4 fruit fly cellular contexts compared by ENCODE assay signal in genomic region chr3L:17804511-17804910, dm6.
TF ChIP-seq lines count a peak whose summit lies in the region.

ais (minus strand) TSS chr3L:17804715.

- no peak for TF ChIP-seq CTCF in whole organism, embryonic (GFP tag; optimal IDR thresholded peaks at IDR 0.05; lab: Kevin White, UChicago)

TF ChIP-seq in whole organism, adult, 20 proteins besides CTCF, POLR2A, EP300 and RAD21:
- TF ChIP-seq CG7045 (GFP tag; optimal IDR thresholded peaks at IDR 0.05; lab: Kevin White, UChicago), result no peak
- no peak for TF ChIP-seq Crg-1 (GFP tag; optimal IDR thresholded peaks at IDR 0.05; lab: Kevin White, UChicago)
- TF ChIP-seq pad (GFP tag; optimal IDR thresholded peaks at IDR 0.05; lab: Kevin White, UChicago), result no peak
- no peak for TF ChIP-seq kay (GFP tag; lab: Kevin White, UChicago; ENCODE audit: borderline replicate concordance)
- TF ChIP-seq bab1 (GFP tag; optimal IDR thresholded peaks at IDR 0.05; lab: Kevin White, UChicago), result no peak
- no peak for TF ChIP-seq cic (GFP tag; optimal IDR thresholded peaks at IDR 0.05; lab: Kevin White, UChicago)
- peak; percentile 20 for TF ChIP-seq CG11617 (GFP tag; optimal IDR thresholded peaks at IDR 0.05; lab: Kevin White, UChicago)
- no peak for TF ChIP-seq Hr96 (GFP tag; optimal IDR thresholded peaks at IDR 0.05; lab: Kevin White, UChicago)
- no peak for TF ChIP-seq CG14711 (tag; optimal IDR thresholded peaks at IDR 0.05; lab: Kevin White, UChicago)
- no peak for TF ChIP-seq Clk (GFP tag; optimal IDR thresholded peaks at IDR 0.05; lab: Kevin White, UChicago)
- no peak for TF ChIP-seq ovo (GFP tag; optimal IDR thresholded peaks at IDR 0.05; lab: Kevin White, UChicago)
- TF ChIP-seq CG5204 (GFP tag; optimal IDR thresholded peaks at IDR 0.05; lab: Kevin White, UChicago), result peak; percentile 32
- TF ChIP-seq toe (GFP tag; optimal IDR thresholded peaks at IDR 0.05; lab: Kevin White, UChicago), result peak; percentile 40
- TF ChIP-seq CG33017 (tag; optimal IDR thresholded peaks at IDR 0.05; lab: Kevin White, UChicago), result no peak
- peak; percentile 98 for TF ChIP-seq Mnt (GFP tag; optimal IDR thresholded peaks at IDR 0.05; lab: Kevin White, UChicago)
- peak; percentile 55 for TF ChIP-seq CG7101 (tag; optimal IDR thresholded peaks at IDR 0.05; lab: Kevin White, UChicago)
- TF ChIP-seq tj (GFP tag; optimal IDR thresholded peaks at IDR 0.05; lab: Kevin White, UChicago), result no peak
- TF ChIP-seq CG12768 (GFP tag; optimal IDR thresholded peaks at IDR 0.05; lab: Kevin White, UChicago), result no peak
- no peak for TF ChIP-seq CG1620 (GFP tag; optimal IDR thresholded peaks at IDR 0.05; lab: Kevin White, UChicago)

TF ChIP-seq in whole organism, embryonic, 481 proteins besides CTCF, POLR2A, EP300 and RAD21 (continues in another document):
- TF ChIP-seq CG2678 (tag; optimal IDR thresholded peaks at IDR 0.05; lab: Kevin White, UChicago) (no peak), gcm2 (GFP tag; optimal IDR thresholded peaks at IDR 0.05; lab: Kevin White, UChicago) (no peak), CG11695 (GFP tag; IDR thresholded peaks at IDR 0.05; lab: Robert Waterston, UW) (no peak), odd (GFP tag; optimal IDR thresholded peaks at IDR 0.05; lab: Kevin White, UChicago) (no peak), nerfin-2 (GFP tag; IDR thresholded peaks at IDR 0.05; lab: Robert Waterston, UW; ENCODE audit: partially characterized antibody) (no peak), CG10979 (tag; optimal IDR thresholded peaks at IDR 0.05; lab: Kevin White, UChicago) (no peak), fd3F (GFP tag; optimal IDR thresholded peaks at IDR 0.05; lab: Kevin White, UChicago) (no peak), da (GFP tag; optimal IDR thresholded peaks at IDR 0.05; lab: Kevin White, UChicago) (no peak), Hr51 (GFP tag; optimal IDR thresholded peaks at IDR 0.05; lab: Kevin White, UChicago) (no peak), sens (GFP tag; lab: Kevin White, UChicago) (peak; percentile 61), CG15696 (tag; optimal IDR thresholded peaks at IDR 0.05; lab: Kevin White, UChicago) (peak; percentile 15), CG17612 (GFP tag; IDR thresholded peaks at IDR 0.05; lab: Robert Waterston, UW) (no peak), Asciz (GFP tag; optimal IDR thresholded peaks at IDR 0.05; lab: Kevin White, UChicago) (no peak), CG13424 (tag; optimal IDR thresholded peaks at IDR 0.05; lab: Kevin White, UChicago) (peak; percentile 32), CG3847 (GFP tag; IDR thresholded peaks at IDR 0.05; lab: Robert Waterston, UW) (peak; percentile 64; the same call in 1 of the 2 replicates), bbx (GFP tag; IDR thresholded peaks at IDR 0.05; lab: Robert Waterston, UW; ENCODE audit: partially characterized antibody) (no peak), CG34376 (GFP tag; optimal IDR thresholded peaks at IDR 0.05; lab: Kevin White, UChicago) (no peak), gsb (GFP tag; IDR thresholded peaks at IDR 0.05; lab: Robert Waterston, UW) (no peak), pfk (GFP tag; optimal IDR thresholded peaks at IDR 0.05; lab: Kevin White, UChicago) (no peak), trh (GFP tag; optimal IDR thresholded peaks at IDR 0.05; lab: Kevin White, UChicago) (no peak), CG10565 (GFP tag; optimal IDR thresholded peaks at IDR 0.05; lab: Kevin White, UChicago) (no peak), CG8478 (optimal IDR thresholded peaks at IDR 0.05; lab: Kevin White, UChicago) (no peak), maf-S (GFP tag; optimal IDR thresholded peaks at IDR 0.05; lab: Kevin White, UChicago) (no peak), Pdp1 (GFP tag; optimal IDR thresholded peaks at IDR 0.05; lab: Kevin White, UChicago) (peak in 1 of 2 experiments; percentile 21), Doc3 (GFP tag; IDR thresholded peaks at IDR 0.05; lab: Robert Waterston, UW; ENCODE audit: partially characterized antibody) (no peak), tap (tag; optimal IDR thresholded peaks at IDR 0.05; lab: Kevin White, UChicago) (no peak)

TF ChIP-seq in whole organism, prepupa, 60 proteins besides CTCF, POLR2A, EP300 and RAD21:
- TF ChIP-seq CG31627 (GFP tag; optimal IDR thresholded peaks at IDR 0.05; lab: Kevin White, UChicago) (peak; percentile 10), esn (GFP tag; optimal IDR thresholded peaks at IDR 0.05; lab: Kevin White, UChicago) (peak; percentile 41), salr (GFP tag; optimal IDR thresholded peaks at IDR 0.05; lab: Kevin White, UChicago) (no peak), acj6 (GFP tag; optimal IDR thresholded peaks at IDR 0.05; lab: Kevin White, UChicago) (peak; percentile 17), CG32006 (GFP tag; optimal IDR thresholded peaks at IDR 0.05; lab: Kevin White, UChicago) (no peak), CG6163 (GFP tag; IDR thresholded peaks at IDR 0.05; lab: Robert Waterston, UW) (no peak), OdsH (GFP tag; optimal IDR thresholded peaks at IDR 0.05; lab: Kevin White, UChicago) (peak; percentile 42), Sox14 (GFP tag; optimal IDR thresholded peaks at IDR 0.05; lab: Kevin White, UChicago) (no peak), lz (GFP tag; optimal IDR thresholded peaks at IDR 0.05; lab: Kevin White, UChicago) (peak; percentile 23), Blimp-1 (GFP tag; optimal IDR thresholded peaks at IDR 0.05; lab: Kevin White, UChicago) (no peak), Hr39 (GFP tag; optimal IDR thresholded peaks at IDR 0.05; lab: Kevin White, UChicago) (peak; percentile 28), CG34406 (GFP tag; optimal IDR thresholded peaks at IDR 0.05; lab: Kevin White, UChicago) (peak; percentile 9), Eip93F (GFP tag; optimal IDR thresholded peaks at IDR 0.05; lab: Kevin White, UChicago) (no peak)
TF ChIP-seq in whole organism, prepupa: peak in this region for 7.

TF ChIP-seq in whole organism, wandering third instar larva, 38 proteins besides CTCF, POLR2A, EP300 and RAD21:
- TF ChIP-seq psq (GFP tag; optimal IDR thresholded peaks at IDR 0.05; lab: Kevin White, UChicago) (peak; percentile 3), Myc (optimal IDR thresholded peaks at IDR 0.05; lab: Kevin White, UChicago) (peak; percentile 61), CG32264 (GFP tag; optimal IDR thresholded peaks at IDR 0.05; lab: Kevin White, UChicago) (no peak), CrebA (GFP tag; optimal IDR thresholded peaks at IDR 0.05; lab: Kevin White, UChicago; ENCODE audit: borderline replicate concordance) (no peak), rgr (GFP tag; optimal IDR thresholded peaks at IDR 0.05; lab: Kevin White, UChicago) (peak; percentile 36), foxo (GFP tag; optimal IDR thresholded peaks at IDR 0.05; lab: Kevin White, UChicago) (peak in 1 of 2 experiments; percentile 44), tai (GFP tag; optimal IDR thresholded peaks at IDR 0.05; lab: Kevin White, UChicago) (no peak), GATAd (GFP tag; optimal IDR thresholded peaks at IDR 0.05; lab: Kevin White, UChicago) (no peak), sv (GFP tag; optimal IDR thresholded peaks at IDR 0.05; lab: Kevin White, UChicago) (no peak), Dif (GFP tag; optimal IDR thresholded peaks at IDR 0.05; lab: Kevin White, UChicago; ENCODE audit: partially characterized antibody) (no peak), Hr78 (GFP tag; optimal IDR thresholded peaks at IDR 0.05; lab: Kevin White, UChicago) (no peak)
